Worm (Caenorhabditis elegans) whole organism, L2 larva: ENCODE measurements around the gene ttm-1.
A peak's percentile ranks its signal among the peaks of the same experiment; 100 is the strongest.

Experiments
- egl-27 ChIP-seq: sonication (generic microtip); optimal IDR thresholded peaks from 3 replicates; lab custom pipeline; 2017; ENCODE audit warnings: missing biosample characterization, missing genetic modification reagents, missing genetic modification characterization
- lin-13 ChIP-seq: fragments of 150-350 bp; optimal IDR thresholded peaks from 2 replicates; lab custom pipeline; 2014; ENCODE audit warnings: missing biosample characterization, missing genetic modification reagents, missing genetic modification characterization
- lin-39 ChIP-seq: fragments of 150-350 bp; optimal IDR thresholded peaks from 2 replicates; lab custom pipeline; 2014; ENCODE audit warnings: missing biosample characterization, missing genetic modification reagents, missing genetic modification characterization
- mab-5 ChIP-seq: fragments of 150-350 bp; optimal IDR thresholded peaks from 2 replicates; lab custom pipeline; 2014; ENCODE audit warnings: missing biosample characterization, missing genetic modification characterization
- mdl-1 ChIP-seq, 2 experiments: fragments of 150-350 bp in 1 of 2; sonication (generic microtip) in 1 of 2; optimal IDR thresholded peaks; 2 replicates each; lab custom pipeline; 2017; ENCODE audit warnings: missing biosample characterization in 2 of 2, missing genetic modification characterization in 2 of 2

DNA sequence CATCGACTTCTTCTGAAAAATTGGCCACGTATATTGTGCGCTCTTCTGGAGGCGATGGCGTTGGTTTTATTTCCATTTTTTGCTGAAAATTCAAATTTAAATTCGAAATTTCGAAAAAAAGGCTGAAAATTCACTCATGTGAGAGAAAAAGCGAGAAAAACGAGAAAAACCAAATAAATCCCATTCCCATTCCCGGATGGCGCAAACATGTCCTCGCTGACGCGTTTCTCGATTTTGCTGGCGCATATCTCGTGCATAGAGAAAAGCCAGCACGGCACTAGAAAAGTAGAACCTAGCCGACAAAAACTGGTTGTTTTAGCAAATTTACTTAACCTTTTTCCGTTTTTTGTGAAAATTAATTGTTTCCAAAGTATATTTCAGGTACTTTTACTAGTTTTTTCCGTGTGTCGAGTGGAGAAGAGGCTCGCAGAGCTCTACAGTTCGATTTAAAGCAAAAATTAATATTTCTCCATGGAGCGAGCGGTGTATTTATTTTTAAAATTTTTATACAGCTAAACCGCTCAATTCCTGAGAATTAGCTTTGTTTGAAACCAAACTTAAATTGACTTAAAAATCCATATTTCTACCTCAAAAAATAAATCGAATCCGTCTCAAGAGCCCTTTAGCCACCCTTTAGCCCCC lies 34.9 kb downstream of the ttm-1 start, which contains the start of gene rbm-7:
- TF ChIP-seq egl-27 (tag; lab: Kevin White, UChicago), result peak; percentile 40
- TF ChIP-seq mdl-1 (tag; optimal IDR thresholded peaks at IDR 0.05; lab: Kevin White, UChicago), result no peak
- no peak for TF ChIP-seq lin-39 (tag; lab: Kevin White, UChicago)
- peak; percentile 44 for TF ChIP-seq mab-5 (tag; lab: Kevin White, UChicago)
- peak; percentile 58 for TF ChIP-seq lin-13 (GFP tag; lab: Kevin White, UChicago)
